Worm (Caenorhabditis elegans) whole organism, late embryonic: ENCODE results near the gene hsp-6.

Experiments
- C38D4.7 ChIP-seq: fragments of 200-800 bp; sonication (Bioruptor generic); optimal IDR thresholded peaks from 2 replicates; lab custom pipeline; 2018; ENCODE audit warnings: mild to moderate bottlenecking, missing genetic modification characterization, moderate library complexity, missing compliant biosample characterization
- ceh-19 ChIP-seq: fragments of 200-800 bp; sonication (Bioruptor generic); optimal IDR thresholded peaks from 2 replicates; lab custom pipeline; 2018; ENCODE audit warnings: mild to moderate bottlenecking, missing genetic modification characterization, missing compliant biosample characterization
- ceh-2 ChIP-seq: sonication (generic microtip); optimal IDR thresholded peaks from 2 replicates; lab custom pipeline; 2016; ENCODE audit warnings: missing genotype, missing genetic modification characterization, missing compliant biosample characterization
- ceh-22 ChIP-seq: sonication (generic microtip); optimal IDR thresholded peaks from 2 replicates; lab custom pipeline; 2017; ENCODE audit warnings: missing biosample characterization, missing genetic modification characterization
- fkh-6 ChIP-seq: sonication (generic microtip); optimal IDR thresholded peaks from 2 replicates; lab custom pipeline; 2016; ENCODE audit warnings: missing genetic modification characterization, missing compliant biosample characterization
- nfya-1 ChIP-seq: sonication (generic microtip); optimal IDR thresholded peaks from 2 replicates; lab custom pipeline; 2017; ENCODE audit warnings: missing genetic modification characterization, mild to moderate bottlenecking, missing compliant biosample characterization, antibody characterized with exemption, moderate library complexity
- pha-2 ChIP-seq: sonication (generic microtip); optimal IDR thresholded peaks from 2 replicates; lab custom pipeline; 2017; ENCODE audit warnings: mild to moderate bottlenecking, missing genetic modification characterization, missing compliant biosample characterization
- pha-4 ChIP-seq: fragments of 150-350 bp; optimal IDR thresholded peaks from 2 replicates; lab custom pipeline; 2018; ENCODE audit warnings: missing biosample characterization, missing genetic modification reagents, missing genetic modification characterization
- sox-4 ChIP-seq: sonication (generic microtip); optimal IDR thresholded peaks from 2 replicates; lab custom pipeline; 2017; ENCODE audit warnings: mild to moderate bottlenecking, missing genetic modification characterization, inconsistent platforms, missing compliant biosample characterization
- unc-42 ChIP-seq: sonication (generic microtip); optimal IDR thresholded peaks from 2 replicates; lab custom pipeline; 2016; ENCODE audit warnings: missing genotype, missing genetic modification characterization, missing compliant biosample characterization
- unc-86 ChIP-seq: sonication (generic microtip); optimal IDR thresholded peaks from 2 replicates; lab custom pipeline; 2016; ENCODE audit warnings: missing genetic modification characterization, missing compliant biosample characterization

DNA sequence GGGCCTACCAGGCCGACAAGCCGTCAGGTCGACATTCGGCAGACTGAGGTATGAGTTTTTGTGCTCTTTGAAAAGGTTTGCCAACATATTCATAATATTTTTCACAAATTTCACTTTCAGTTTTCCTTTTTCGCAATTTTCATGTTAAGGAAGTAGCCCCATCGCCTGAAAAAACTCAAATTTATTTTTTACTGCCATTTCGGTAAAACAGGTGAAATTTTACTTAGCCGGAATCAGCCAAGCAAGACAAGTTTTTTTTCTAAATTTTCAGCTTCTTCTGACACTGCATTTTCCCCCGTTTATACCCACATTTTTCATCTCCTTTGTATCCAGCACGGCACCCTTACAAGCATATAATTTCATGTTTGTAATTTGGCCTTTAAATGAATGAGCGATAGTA lies 35.0 kb downstream of the hsp-6 start, which contains the start of gene R02F11.11:
- TF ChIP-seq nfya-1 (tag; lab: Kevin White, UChicago) (no peak), pha-2 (tag; lab: Kevin White, UChicago) (no peak), unc-42 (tag; lab: Kevin White, UChicago) (no peak), ceh-2 (no peak), sox-4 (no peak), ceh-22 (no peak), ceh-19 (no peak), pha-4 (tag; lab: Kevin White, UChicago) (no peak), C38D4.7 (GFP tag; lab: Kevin White, UChicago) (no peak), unc-86 (no peak), fkh-6 (tag; lab: Kevin White, UChicago) (no peak)
